Worm (Caenorhabditis elegans): ENCODE measurements around the gene B0035.18.
A peak's percentile ranks its signal among the peaks of the same experiment; 100 is the strongest.

DNA sequence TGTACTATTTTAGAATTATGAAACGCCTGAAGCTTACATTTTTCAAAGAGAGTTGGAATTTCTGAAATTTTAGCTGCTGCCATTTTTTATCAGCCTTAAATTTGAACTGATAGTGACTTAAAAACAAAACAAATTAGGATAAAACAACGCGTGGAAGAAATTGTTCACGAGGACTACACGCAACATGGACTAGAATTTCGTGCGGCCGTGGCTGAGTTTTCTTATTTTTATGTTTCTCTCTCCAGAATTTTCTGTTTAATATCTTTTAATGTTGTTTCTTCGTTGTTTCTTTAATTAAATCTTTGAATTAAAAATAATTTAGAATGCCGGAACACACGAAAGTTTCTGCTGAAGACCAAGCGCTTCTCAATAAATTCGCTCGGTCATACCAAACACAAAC, 5.2 kb upstream of the B0035.18 start, which contains the start of the genes B0035.3, B0035.22 and pfd-4:
- TF ChIP-seq ama-1 (optimal IDR thresholded peaks at IDR 0.05) (no peak), ets-7 (tag; optimal IDR thresholded peaks at IDR 0.05) (no peak), B0310.2 (tag; optimal IDR thresholded peaks at IDR 0.05) (no peak), aly-1 (tag; optimal IDR thresholded peaks at IDR 0.05) (no peak), hnd-1 (tag; optimal IDR thresholded peaks at IDR 0.05) (no peak), tbx-37 (GFP tag; conservative IDR thresholded peaks at IDR 0.05) (peak; percentile 71), sea-1 (GFP tag; conservative IDR thresholded peaks at IDR 0.05) (no peak), pes-1 (GFP tag; IDR thresholded peaks at IDR 0.05) (no peak), F13C5.2 (tag; optimal IDR thresholded peaks at IDR 0.05) (no peak), hmbx-1 (tag; optimal IDR thresholded peaks at IDR 0.05) (no peak), scrt-1 (GFP tag; IDR thresholded peaks at IDR 0.05) (no peak)
